Fruit fly (Drosophila melanogaster): ENCODE data around the gene CG31229.

DNA sequence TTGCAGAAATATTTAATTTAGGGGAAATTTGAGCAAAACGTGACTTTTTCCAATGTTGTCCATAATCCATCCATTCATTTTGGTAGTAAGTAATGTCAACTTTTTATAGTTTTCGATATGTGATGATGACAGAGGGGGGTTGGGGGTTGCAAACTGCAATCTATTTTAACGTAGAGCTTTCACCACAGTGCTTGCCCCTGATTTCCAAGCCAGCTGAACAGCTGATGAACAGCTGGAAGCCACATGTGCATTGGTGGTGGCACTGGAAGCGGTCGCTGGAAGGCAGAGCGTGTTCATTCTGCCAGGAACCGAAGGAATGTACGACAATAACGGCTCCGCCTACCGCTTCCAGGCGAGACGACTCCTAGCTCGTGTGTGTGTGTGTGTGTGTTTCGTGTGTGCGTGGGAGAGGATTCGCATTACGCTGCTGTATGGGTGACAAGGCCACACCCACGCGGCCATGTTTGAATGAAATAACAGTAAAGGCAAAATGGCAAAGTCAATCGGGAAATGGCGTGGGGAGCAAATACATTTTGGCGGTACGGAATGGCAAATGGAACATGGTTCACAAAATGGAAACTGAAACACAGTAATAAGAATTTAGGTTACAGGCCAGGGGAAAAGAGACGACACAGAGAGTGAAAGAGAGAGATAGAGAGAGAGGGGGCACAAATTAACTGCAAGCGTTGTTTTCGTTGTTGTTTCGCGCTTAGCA lies 31.4 kb downstream of the CG31229 start:
- TF ChIP-seq Myc (optimal IDR thresholded peaks at IDR 0.05) = no peak
- TF ChIP-seq Hr78 (GFP tag; optimal IDR thresholded peaks at IDR 0.05) = no peak
- TF ChIP-seq HLH106 (tag; optimal IDR thresholded peaks at IDR 0.05) = no peak
- TF ChIP-seq OdsH (GFP tag; optimal IDR thresholded peaks at IDR 0.05) = no peak
